Worm (Caenorhabditis elegans) whole organism, young adult: ENCODE measurements around the gene snr-6.

Source experiments
- F22D6.2 ChIP-seq: sonication (generic microtip); optimal IDR thresholded peaks from 2 replicates; lab custom pipeline; 2016; ENCODE audit warnings: mild to moderate bottlenecking, missing genetic modification characterization, missing compliant biosample characterization
- attf-6 ChIP-seq: fragments of 200-800 bp; sonication (Bioruptor generic); IDR thresholded peaks from 2 replicates; pipeline ENCODE4 v1.3.6; 2022; ENCODE audit warnings: missing genetic modification reagents, missing genetic modification characterization, missing compliant biosample characterization
- ccch-3 ChIP-seq: fragments of 200-800 bp; sonication (Bioruptor generic); optimal IDR thresholded peaks from 2 replicates; lab custom pipeline; 2018; ENCODE audit warnings: mild to moderate bottlenecking, missing genetic modification characterization, missing compliant biosample characterization
- ceh-58 ChIP-seq: fragments of 200-800 bp; sonication (Bioruptor generic); IDR thresholded peaks from 2 replicates; pipeline ENCODE4 v1.3.6; 2022; ENCODE audit warnings: missing genetic modification characterization, missing compliant biosample characterization
- egl-18 ChIP-seq: fragments of 200-800 bp; sonication (Bioruptor generic); IDR thresholded peaks from 2 replicates; pipeline ENCODE4 v1.3.6; 2022; ENCODE audit warnings: missing genetic modification reagents, missing genetic modification characterization, missing compliant biosample characterization
- egrh-3 ChIP-seq: fragments of 200-800 bp; sonication (Bioruptor generic); IDR thresholded peaks from 2 replicates; pipeline ENCODE4 v1.3.6; 2022; ENCODE audit warnings: missing genetic modification reagents, missing genetic modification characterization, missing compliant biosample characterization
- madf-6 ChIP-seq: fragments of 200-800 bp; sonication (Bioruptor generic); IDR thresholded peaks from 2 replicates; pipeline ENCODE4 v1.3.6; 2022; ENCODE audit warnings: missing genetic modification reagents, missing genetic modification characterization, missing compliant biosample characterization
- nfyb-1 ChIP-seq: fragments of 200-800 bp; sonication (Bioruptor generic); IDR thresholded peaks from 2 replicates; pipeline ENCODE4 v1.3.6; 2022; ENCODE audit warnings: missing genetic modification reagents, missing genetic modification characterization, missing compliant biosample characterization
- pha-4 ChIP-seq: fragments of 150-350 bp; sonication (generic microtip); optimal IDR thresholded peaks from 2 replicates; lab custom pipeline; 2014; ENCODE audit warnings: missing biosample characterization, missing genetic modification reagents, missing genetic modification characterization
- rec-8 ChIP-seq, 2 experiments: sonication (generic microtip); optimal IDR thresholded peaks; 2 replicates each; lab custom pipeline; 2016; ENCODE audit warnings: mild to moderate bottlenecking in 2 of 2, missing genetic modification characterization in 2 of 2, missing genetic modification reagents in 2 of 2, missing genotype in 2 of 2, missing biosample characterization in 1 of 2, missing compliant biosample characterization in 1 of 2, moderate library complexity in 1 of 2
- ztf-28 ChIP-seq: fragments of 200-800 bp; sonication (Bioruptor generic); IDR thresholded peaks from 2 replicates; pipeline ENCODE4 v1.3.6; 2022; ENCODE audit warnings: missing genetic modification reagents, missing genetic modification characterization, missing compliant biosample characterization

- no peak for TF ChIP-seq ceh-58
- peak in 1 of 2 experiments; percentile 24 for TF ChIP-seq rec-8 (tag; optimal IDR thresholded peaks at IDR 0.05; lab: Kevin White, UChicago)
- no peak for TF ChIP-seq attf-6 (GFP tag; lab: Robert Waterston, UW)
- no peak for TF ChIP-seq pha-4 (tag; lab: Kevin White, UChicago)
- no peak for TF ChIP-seq F22D6.2
- peak; percentile 96 for TF ChIP-seq madf-6 (GFP tag; lab: Robert Waterston, UW)
- TF ChIP-seq egl-18 (GFP tag; lab: Robert Waterston, UW), result no peak
- no peak for TF ChIP-seq nfyb-1
- no peak for TF ChIP-seq ztf-28 (GFP tag; lab: Robert Waterston, UW)
- TF ChIP-seq egrh-3, result no peak
- TF ChIP-seq ccch-3, result no peak
Observed at ce11 chrIII:12426558-12426957, 2.9 kb downstream of the snr-6 start, which contains the start of gene pie-1.
